Fruit fly (Drosophila melanogaster) whole organism, embryonic: ENCODE results near the gene CROT.

ENCODE experiments used
- Atf3 ChIP-seq: fragments of 200-800 bp; sonication (Bioruptor generic); optimal IDR thresholded peaks from 3 replicates; lab custom pipeline; 2016; ENCODE audit warnings: missing biosample characterization, missing genetic modification characterization
- Atf6 ChIP-seq: fragments of 200-800 bp; sonication (Bioruptor generic); IDR thresholded peaks from 2 replicates; pipeline ENCODE4 v1.3.6; 2022; ENCODE audit warnings: missing biosample characterization, missing genetic modification characterization
- BtbVII ChIP-seq: fragments of 200-800 bp; sonication (Bioruptor generic); optimal IDR thresholded peaks from 3 replicates; lab custom pipeline; 2017; ENCODE audit warnings: missing biosample characterization, mild to moderate bottlenecking, missing genetic modification characterization
- CG10267 ChIP-seq: fragments of 200-800 bp; sonication (Bioruptor generic); optimal IDR thresholded peaks from 2 replicates; lab custom pipeline; 2018; ENCODE audit warnings: missing biosample characterization, mild to moderate bottlenecking, missing genetic modification characterization, moderate library complexity
- CG10654 ChIP-seq: fragments of 200-800 bp; sonication (Bioruptor generic); optimal IDR thresholded peaks from 2 replicates; lab custom pipeline; 2016; ENCODE audit warnings: missing biosample characterization, missing genetic modification characterization
- CG13296 ChIP-seq: fragments of 200-800 bp; sonication (Bioruptor generic); optimal IDR thresholded peaks from 3 replicates; lab custom pipeline; 2018; ENCODE audit warnings: missing biosample characterization, mild to moderate bottlenecking, missing genetic modification characterization
- CG1529 ChIP-seq: fragments of 200-800 bp; sonication (Bioruptor generic); optimal IDR thresholded peaks from 3 replicates; lab custom pipeline; 2018; ENCODE audit warnings: missing biosample characterization, missing genetic modification characterization
- CG15601 ChIP-seq: fragments of 200-800 bp; sonication (Bioruptor generic); optimal IDR thresholded peaks from 3 replicates; lab custom pipeline; 2019; ENCODE audit warnings: missing biosample characterization, mild to moderate bottlenecking, missing genetic modification characterization, moderate library complexity
- CG1603 ChIP-seq: fragments of 200-800 bp; sonication (Bioruptor generic); optimal IDR thresholded peaks from 2 replicates; lab custom pipeline; 2019; ENCODE audit warnings: missing biosample characterization, mild to moderate bottlenecking, missing genetic modification characterization, moderate library complexity
- CG16815 ChIP-seq: fragments of 200-800 bp; sonication (Bioruptor generic); optimal IDR thresholded peaks from 3 replicates; lab custom pipeline; 2017; ENCODE audit warnings: missing biosample characterization, mild to moderate bottlenecking, missing genetic modification characterization
- CG17829 ChIP-seq: fragments of 200-800 bp; optimal IDR thresholded peaks from 2 replicates; lab custom pipeline; 2019; ENCODE audit warnings: missing biosample characterization, mild to moderate bottlenecking, missing genetic modification characterization, moderate library complexity
- CG2889 ChIP-seq: fragments of 200-800 bp; sonication (Bioruptor generic); IDR thresholded peaks from 3 replicates; pipeline ENCODE4 v1.3.6; 2022; ENCODE audit warnings: missing biosample characterization, missing genetic modification characterization
- CG3065 ChIP-seq: fragments of 200-800 bp; sonication (Bioruptor generic); optimal IDR thresholded peaks from 2 replicates; lab custom pipeline; 2016; ENCODE audit warnings: missing biosample characterization, missing genetic modification characterization
- CG32532 ChIP-seq: fragments of 200-800 bp; sonication (Bioruptor generic); IDR thresholded peaks from 2 replicates; pipeline ENCODE4 v1.3.6; 2022; ENCODE audit warnings: missing biosample characterization, missing genetic modification characterization
- CG3847 ChIP-seq: fragments of 200-800 bp; sonication (Bioruptor generic); IDR thresholded peaks from 2 replicates; pipeline ENCODE4 v1.3.6; 2022; ENCODE audit warnings: missing biosample characterization, missing genetic modification characterization
- CG4424 ChIP-seq: fragments of 200-800 bp; sonication (Bioruptor generic); optimal IDR thresholded peaks from 3 replicates; lab custom pipeline; 2016; ENCODE audit warnings: missing biosample characterization, missing genetic modification characterization
- CG5245 ChIP-seq: fragments of 200-800 bp; sonication (Bioruptor generic); optimal IDR thresholded peaks from 3 replicates; lab custom pipeline; 2016; ENCODE audit warnings: missing biosample characterization, missing genetic modification characterization
- CG6272 ChIP-seq: fragments of 200-800 bp; sonication (Bioruptor generic); IDR thresholded peaks from 2 replicates; pipeline ENCODE4 v1.3.6; 2022; ENCODE audit warnings: missing biosample characterization, missing genetic modification characterization
- CG7963 ChIP-seq: fragments of 200-800 bp; sonication (Bioruptor generic); IDR thresholded peaks from 3 replicates; pipeline ENCODE4 v1.3.6; 2022; ENCODE audit warnings: missing biosample characterization, missing genetic modification characterization; ENCODE audit not compliant: partially characterized antibody
- CG8290 ChIP-seq, 3 experiments: fragments of 200-800 bp; sonication (Bioruptor generic); optimal IDR thresholded peaks; 2 replicates each; lab custom pipeline; 2016 to 2019; ENCODE audit warnings: missing biosample characterization in 3 of 3, missing genetic modification characterization in 3 of 3, mild to moderate bottlenecking in 2 of 3, moderate library complexity in 1 of 3
- CG9437 ChIP-seq: fragments of 200-800 bp; sonication (Bioruptor generic); optimal IDR thresholded peaks from 2 replicates; lab custom pipeline; 2018; ENCODE audit warnings: missing biosample characterization, mild to moderate bottlenecking, missing genetic modification characterization
- CG9797 ChIP-seq: fragments of 200-800 bp; sonication (Bioruptor generic); optimal IDR thresholded peaks from 3 replicates; lab custom pipeline; 2018; ENCODE audit warnings: missing biosample characterization, mild to moderate bottlenecking, missing genetic modification characterization
- CTCF ChIP-seq: fragments of 200-800 bp; sonication (Bioruptor generic); optimal IDR thresholded peaks from 2 replicates; lab custom pipeline; 2017; ENCODE audit warnings: missing biosample characterization, mild to moderate bottlenecking, missing genetic modification characterization, moderate library complexity
- Dfd ChIP-seq, 2 experiments: fragments of >200 bp; optimal IDR thresholded peaks; 2 replicates each; lab custom pipeline; 2017; ENCODE audit warnings: missing biosample characterization in 2 of 2, missing genetic modification characterization in 2 of 2
- Dref ChIP-seq: fragments of 200-800 bp; sonication (Bioruptor generic); IDR thresholded peaks from 2 replicates; pipeline ENCODE4 v1.3.6; 2022; ENCODE audit warnings: missing biosample characterization, missing genetic modification characterization
- Fer2 ChIP-seq: fragments of 200-800 bp; sonication (Bioruptor generic); optimal IDR thresholded peaks from 2 replicates; lab custom pipeline; 2018; ENCODE audit warnings: missing biosample characterization, mild to moderate bottlenecking, missing genetic modification characterization, moderate library complexity
- Gsc ChIP-seq: fragments of 200-800 bp; sonication (Bioruptor generic); IDR thresholded peaks from 2 replicates; pipeline ENCODE4 v1.3.6; 2022; ENCODE audit warnings: missing biosample characterization, missing genetic modification characterization
- NC2α ChIP-seq: fragments of 200-800 bp; sonication (Bioruptor generic); optimal IDR thresholded peaks from 2 replicates; lab custom pipeline; 2016; ENCODE audit warnings: missing biosample characterization, missing genetic modification characterization
- NK7.1 ChIP-seq: fragments of 200-800 bp; sonication (Bioruptor generic); optimal IDR thresholded peaks from 3 replicates; lab custom pipeline; 2016; ENCODE audit warnings: missing biosample characterization, missing genetic modification characterization
- Side ChIP-seq: fragments of 200-800 bp; sonication (Bioruptor generic); optimal IDR thresholded peaks from 2 replicates; lab custom pipeline; 2016; ENCODE audit warnings: missing biosample characterization, missing genetic modification characterization
- br ChIP-seq: fragments of >200 bp; optimal IDR thresholded peaks from 2 replicates; lab custom pipeline; 2017
- caup ChIP-seq: fragments of 200-800 bp; sonication (Bioruptor generic); optimal IDR thresholded peaks from 3 replicates; lab custom pipeline; 2017; ENCODE audit warnings: missing biosample characterization, mild to moderate bottlenecking, missing genetic modification characterization, moderate library complexity; ENCODE audit not compliant: severe bottlenecking
- cwo ChIP-seq: fragments of 200-800 bp; sonication (Bioruptor generic); optimal IDR thresholded peaks from 3 replicates; lab custom pipeline; 2017; ENCODE audit warnings: missing biosample characterization, missing genetic modification characterization, mild to moderate bottlenecking, moderate library complexity, missing genetic modification reagents
- dati ChIP-seq: fragments of 200-800 bp; sonication (Bioruptor generic); IDR thresholded peaks from 2 replicates; pipeline ENCODE4 v1.3.6; 2022; ENCODE audit warnings: missing biosample characterization, missing genetic modification characterization
- dysf ChIP-seq: fragments of 200-800 bp; sonication (Bioruptor generic); IDR thresholded peaks from 3 replicates; pipeline ENCODE4 v1.3.6; 2022; ENCODE audit warnings: missing biosample characterization, missing genetic modification characterization
- fru ChIP-seq: fragments of >200 bp; optimal IDR thresholded peaks from 2 replicates; lab custom pipeline; 2017
- gcm2 ChIP-seq: fragments of 200-800 bp; sonication (Bioruptor generic); optimal IDR thresholded peaks from 2 replicates; lab custom pipeline; 2016; ENCODE audit warnings: missing biosample characterization, missing genetic modification characterization
- inv ChIP-seq: fragments of 200-800 bp; sonication (Bioruptor generic); IDR thresholded peaks from 2 replicates; pipeline ENCODE4 v1.3.6; 2022; ENCODE audit warnings: missing biosample characterization, missing genetic modification characterization; ENCODE audit not compliant: partially characterized antibody
- ken ChIP-seq: fragments of 200-800 bp; sonication (Bioruptor generic); IDR thresholded peaks from 3 replicates; pipeline ENCODE4 v1.3.6; 2022; ENCODE audit warnings: missing biosample characterization, missing genetic modification characterization
- lab ChIP-seq: fragments of 200-800 bp; sonication (Bioruptor generic); optimal IDR thresholded peaks from 3 replicates; lab custom pipeline; 2017; ENCODE audit warnings: missing biosample characterization, missing genetic modification characterization, mild to moderate bottlenecking, moderate library complexity, missing genetic modification reagents
- mld ChIP-seq: fragments of 200-800 bp; sonication (Bioruptor generic); IDR thresholded peaks from 3 replicates; pipeline ENCODE4 v1.3.6; 2022; ENCODE audit warnings: missing biosample characterization, missing genetic modification characterization; ENCODE audit not compliant: partially characterized antibody
- nerfin-2 ChIP-seq: fragments of 200-800 bp; sonication (Bioruptor generic); IDR thresholded peaks from 2 replicates; pipeline ENCODE4 v1.3.6; 2022; ENCODE audit warnings: missing biosample characterization, missing genetic modification characterization; ENCODE audit not compliant: partially characterized antibody
- oc ChIP-seq: fragments of 200-800 bp; sonication (Bioruptor generic); optimal IDR thresholded peaks from 2 replicates; lab custom pipeline; 2018; ENCODE audit warnings: missing biosample characterization, mild to moderate bottlenecking, missing genetic modification characterization, moderate library complexity
- org-1 ChIP-seq: fragments of 200-800 bp; sonication (Bioruptor generic); optimal IDR thresholded peaks from 2 replicates; lab custom pipeline; 2017; ENCODE audit warnings: missing biosample characterization, missing genetic modification characterization
- pum ChIP-seq: fragments of 200-800 bp; sonication (Bioruptor generic); optimal IDR thresholded peaks from 2 replicates; lab custom pipeline; 2016; ENCODE audit warnings: missing biosample characterization, missing genetic modification characterization
- sens-2 ChIP-seq: fragments of 200-800 bp; sonication (Bioruptor generic); IDR thresholded peaks from 2 replicates; pipeline ENCODE4 v1.3.6; 2022; ENCODE audit warnings: missing biosample characterization, missing genetic modification characterization
- sima ChIP-seq: fragments of 200-800 bp; sonication (Bioruptor generic); optimal IDR thresholded peaks from 2 replicates; lab custom pipeline; 2016; ENCODE audit warnings: missing biosample characterization, missing genetic modification characterization
- slou ChIP-seq: fragments of 200-800 bp; sonication (Bioruptor generic); optimal IDR thresholded peaks from 3 replicates; lab custom pipeline; 2016; ENCODE audit warnings: missing biosample characterization, missing genetic modification characterization
- tap ChIP-seq: fragments of 200-800 bp; optimal IDR thresholded peaks from 3 replicates; lab custom pipeline; 2019; ENCODE audit warnings: missing biosample characterization, mild to moderate bottlenecking, missing genetic modification characterization, moderate library complexity
- tgo ChIP-seq: fragments of 200-800 bp; sonication (Bioruptor generic); IDR thresholded peaks from 3 replicates; pipeline ENCODE4 v1.3.6; 2022; ENCODE audit warnings: missing biosample characterization, missing genetic modification characterization
- zfh2 ChIP-seq: fragments of 200-800 bp; sonication (Bioruptor generic); optimal IDR thresholded peaks from 2 replicates; lab custom pipeline; 2016; ENCODE audit warnings: missing biosample characterization, missing genetic modification characterization

Gene CROT

DNA sequence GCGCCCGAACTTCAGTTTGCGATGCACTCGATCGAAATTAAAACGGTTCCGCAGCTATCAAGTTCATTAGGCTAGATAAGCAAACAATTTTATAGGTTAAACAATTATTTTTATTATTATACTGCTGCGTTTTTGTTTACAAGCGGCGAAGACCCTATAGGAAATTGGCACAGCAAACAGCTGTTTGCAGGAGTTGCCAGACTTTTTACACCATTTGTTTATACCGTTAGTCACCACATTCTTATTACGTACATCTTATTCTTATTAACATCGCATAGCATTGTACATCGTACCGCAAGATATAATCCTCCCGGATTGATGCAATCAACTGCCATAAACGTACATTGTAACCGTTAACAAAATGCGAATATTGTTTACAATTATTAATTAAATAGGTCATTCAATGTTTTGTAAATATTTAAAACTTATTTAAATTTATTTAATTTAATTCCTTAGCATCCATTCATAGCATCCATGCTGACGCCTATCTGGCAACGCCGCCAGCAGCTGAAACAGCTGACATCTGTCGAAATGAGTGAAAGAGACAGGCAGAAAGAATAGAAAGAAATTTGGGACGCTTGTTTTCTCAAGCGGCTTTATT, at the start of gene CROT, which contains the start of gene CG12877:
Gene CROT (minus strand): TSS at position 171 of the 601 bp plus-strand sequence.
Gene CG12877 (plus strand): TSS at position 520 of the 601 bp plus-strand sequence.
- TF ChIP-seq ken (GFP tag; lab: Robert Waterston, UW) (peak; percentile 68; the same call in 2 of the 3 replicates), Side (GFP tag; lab: Kevin White, UChicago) (peak; percentile 22), Dref (GFP tag; lab: Robert Waterston, UW) (peak; percentile 15; the same call in 1 of the 2 replicates), dati (GFP tag; lab: Robert Waterston, UW) (no peak), tap (tag; lab: Kevin White, UChicago) (peak; percentile 66), CG9437 (GFP tag; lab: Kevin White, UChicago) (peak; percentile 98), caup (peak; percentile 58), CG4424 (GFP tag; lab: Kevin White, UChicago) (peak; percentile 73), CG7963 (GFP tag; lab: Robert Waterston, UW) (no peak), sens-2 (GFP tag; lab: Robert Waterston, UW) (0 out of 2 replicates have a peak, but pooled peaks have one; percentile 27), CG1529 (GFP tag; lab: Kevin White, UChicago) (peak; percentile 57), fru (lab: Kevin White, UChicago) (no peak), tgo (GFP tag; lab: Robert Waterston, UW) (peak; percentile 69), Gsc (GFP tag; lab: Robert Waterston, UW) (no peak), NC2α (no peak), CG17829 (tag; lab: Kevin White, UChicago) (peak; percentile 76), CG9797 (peak; percentile 35), CG8290 (GFP tag; optimal IDR thresholded peaks at IDR 0.05; lab: Kevin White, UChicago) (no peak), CG8290 (tag; optimal IDR thresholded peaks at IDR 0.05; lab: Kevin White, UChicago) (peak; percentile 18 to 61), Atf6 (GFP tag; lab: Robert Waterston, UW) (peak; percentile 61; the same call in 1 of the 2 replicates), CG10654 (GFP tag; lab: Kevin White, UChicago) (peak; percentile 72), mld (GFP tag; lab: Robert Waterston, UW) (no peak), org-1 (GFP tag; lab: Kevin White, UChicago) (peak; percentile 56), CG16815 (GFP tag; lab: Kevin White, UChicago) (peak; percentile 73), pum (GFP tag; lab: Kevin White, UChicago) (peak; percentile 18), CG5245 (GFP tag; lab: Kevin White, UChicago) (peak; percentile 67), CG13296 (peak; percentile 60), CG3065 (GFP tag; lab: Kevin White, UChicago) (peak; percentile 60), dysf (GFP tag; lab: Robert Waterston, UW) (peak; percentile 82), cwo (peak; percentile 46), CG3847 (GFP tag; lab: Robert Waterston, UW) (peak; percentile 86), inv (no peak), CG10267 (tag; lab: Kevin White, UChicago) (peak; percentile 67), CG1603 (tag; lab: Kevin White, UChicago) (peak; percentile 52), oc (tag; lab: Kevin White, UChicago) (peak; percentile 41), sima (GFP tag; lab: Kevin White, UChicago) (no peak), CG32532 (peak; percentile 84), CG6272 (GFP tag; lab: Robert Waterston, UW) (peak; percentile 77), slou (GFP tag; lab: Kevin White, UChicago) (peak; percentile 69), Fer2 (tag; lab: Kevin White, UChicago) (peak; percentile 49), nerfin-2 (GFP tag; lab: Robert Waterston, UW) (no peak), CG15601 (tag; lab: Kevin White, UChicago) (peak; percentile 72), CTCF (GFP tag; lab: Kevin White, UChicago) (no peak), BtbVII (GFP tag; lab: Kevin White, UChicago) (peak; percentile 48), Dfd (GFP tag; optimal IDR thresholded peaks at IDR 0.05; lab: Kevin White, UChicago) (no peak), zfh2 (GFP tag; lab: Kevin White, UChicago) (peak; percentile 72), NK7.1 (GFP tag; lab: Kevin White, UChicago) (no peak), br (lab: Kevin White, UChicago) (no peak), gcm2 (no peak), lab (GFP tag; lab: Kevin White, UChicago) (peak; percentile 75), CG2889 (GFP tag; lab: Robert Waterston, UW) (peak; percentile 71), Atf3 (GFP tag; lab: Kevin White, UChicago) (peak; percentile 22)
